Fruit fly (Drosophila melanogaster) whole organism, embryonic: Measurements from ENCODE around the gene CG13022.

Experiments used
- Abd-B ChIP-seq: fragments of 200-800 bp; sonication (Bioruptor generic); optimal IDR thresholded peaks from 2 replicates; lab custom pipeline; 2018; ENCODE audit warnings: missing biosample characterization, mild to moderate bottlenecking, missing genetic modification characterization, moderate library complexity
- Asciz ChIP-seq: fragments of 200-800 bp; sonication (Bioruptor generic); optimal IDR thresholded peaks from 2 replicates; lab custom pipeline; 2017; ENCODE audit warnings: missing biosample characterization, mild to moderate bottlenecking, missing genetic modification characterization, missing genetic modification reagents
- Atf3 ChIP-seq: fragments of 200-800 bp; sonication (Bioruptor generic); optimal IDR thresholded peaks from 3 replicates; lab custom pipeline; 2016; ENCODE audit warnings: missing biosample characterization, missing genetic modification characterization
- Awh ChIP-seq: fragments of 200-800 bp; sonication (Bioruptor generic); IDR thresholded peaks from 2 replicates; pipeline ENCODE4, ENCODE4 v1.3.6; 2022; ENCODE audit warnings: missing biosample characterization, missing genetic modification characterization
- Bdp1 ChIP-seq: fragments of 200-800 bp; sonication (Bioruptor generic); optimal IDR thresholded peaks from 3 replicates; lab custom pipeline; 2016; ENCODE audit warnings: missing biosample characterization, missing genetic modification characterization
- C15 ChIP-seq: fragments of 200-800 bp; sonication (Bioruptor generic); IDR thresholded peaks from 3 replicates; pipeline ENCODE4 v1.3.6; 2022; ENCODE audit warnings: missing biosample characterization, missing genetic modification characterization
- CG10431 ChIP-seq: fragments of 200-800 bp; sonication (Bioruptor generic); optimal IDR thresholded peaks from 3 replicates; lab custom pipeline; 2018; ENCODE audit warnings: missing biosample characterization, mild to moderate bottlenecking, missing genetic modification characterization
- CG10565 ChIP-seq: fragments of 200-800 bp; sonication (Bioruptor generic); optimal IDR thresholded peaks from 3 replicates; lab custom pipeline; 2016; ENCODE audit warnings: missing biosample characterization, mild to moderate bottlenecking, missing genetic modification characterization
- CG13287 ChIP-seq: fragments of 200-800 bp; sonication (Bioruptor generic); IDR thresholded peaks from 2 replicates; pipeline ENCODE4 v1.3.6; 2022; ENCODE audit warnings: missing biosample characterization, missing genetic modification characterization; ENCODE audit not compliant: partially characterized antibody
- CG13424 ChIP-seq: fragments of 200-800 bp; sonication (Bioruptor generic); optimal IDR thresholded peaks from 2 replicates; lab custom pipeline; 2019; ENCODE audit warnings: missing biosample characterization, mild to moderate bottlenecking, missing genetic modification characterization, moderate library complexity
- CG14014 ChIP-seq: fragments of 200-800 bp; sonication (Bioruptor generic); IDR thresholded peaks from 2 replicates; pipeline ENCODE4 v1.3.6; 2022; ENCODE audit warnings: missing biosample characterization, missing genetic modification characterization
- CG1647 ChIP-seq: fragments of 200-800 bp; sonication (Bioruptor generic); optimal IDR thresholded peaks from 3 replicates; lab custom pipeline; 2016; ENCODE audit warnings: missing biosample characterization, missing genetic modification characterization
- CG2199 ChIP-seq: fragments of 200-800 bp; sonication (Bioruptor generic); IDR thresholded peaks from 3 replicates; pipeline ENCODE4 v1.3.6; 2022; ENCODE audit warnings: missing biosample characterization, missing genetic modification characterization
- CG31388 ChIP-seq: fragments of 200-800 bp; sonication (Bioruptor generic); optimal IDR thresholded peaks from 2 replicates; lab custom pipeline; 2016; ENCODE audit warnings: missing biosample characterization, missing genetic modification characterization
- CG32772 ChIP-seq: fragments of 200-800 bp; sonication (Bioruptor generic); IDR thresholded peaks from 2 replicates; pipeline ENCODE4 v1.3.6; 2022; ENCODE audit warnings: missing biosample characterization, missing genetic modification characterization
- CG4617 ChIP-seq: fragments of 200-800 bp; sonication (Bioruptor generic); optimal IDR thresholded peaks from 3 replicates; lab custom pipeline; 2016; ENCODE audit warnings: missing biosample characterization, missing genetic modification characterization, borderline replicate concordance
- CG7556 ChIP-seq: fragments of 200-800 bp; sonication (Bioruptor generic); optimal IDR thresholded peaks from 2 replicates; lab custom pipeline; 2017; ENCODE audit warnings: missing biosample characterization, mild to moderate bottlenecking, missing genetic modification characterization
- CG7839 ChIP-seq: fragments of 200-800 bp; sonication (Bioruptor generic); optimal IDR thresholded peaks from 3 replicates; lab custom pipeline; 2018; ENCODE audit warnings: missing biosample characterization, mild to moderate bottlenecking, missing genetic modification characterization, moderate library complexity
- CG8924 ChIP-seq: fragments of 200-800 bp; optimal IDR thresholded peaks from 3 replicates; lab custom pipeline; 2019; ENCODE audit warnings: missing biosample characterization, mild to moderate bottlenecking, missing genetic modification characterization, moderate library complexity
- CG9727 ChIP-seq: fragments of 200-800 bp; sonication (Bioruptor generic); optimal IDR thresholded peaks from 3 replicates; lab custom pipeline; 2017; ENCODE audit warnings: missing biosample characterization, mild to moderate bottlenecking, missing genetic modification characterization
- CG9817 ChIP-seq: fragments of 200-800 bp; sonication (Bioruptor generic); optimal IDR thresholded peaks from 2 replicates; lab custom pipeline; 2018; ENCODE audit warnings: missing biosample characterization, mild to moderate bottlenecking, missing genetic modification characterization, moderate library complexity
- Dip2 ChIP-seq: fragments of 200-800 bp; sonication (Bioruptor generic); IDR thresholded peaks from 2 replicates; pipeline ENCODE4 v1.3.6; 2022; ENCODE audit warnings: missing biosample characterization, missing genetic modification characterization
- Hmx ChIP-seq: fragments of 200-800 bp; sonication (Bioruptor generic); optimal IDR thresholded peaks from 2 replicates; lab custom pipeline; 2016; ENCODE audit warnings: missing biosample characterization, missing genetic modification characterization
- Myb ChIP-seq: fragments of 200-800 bp; sonication (Bioruptor generic); optimal IDR thresholded peaks from 2 replicates; lab custom pipeline; 2016; ENCODE audit warnings: missing biosample characterization, missing genetic modification characterization
- Poxn ChIP-seq: fragments of 200-800 bp; sonication (Bioruptor generic); IDR thresholded peaks from 2 replicates; pipeline ENCODE4 v1.3.6; 2022; ENCODE audit warnings: missing biosample characterization, missing genetic modification characterization
- Vsx1 ChIP-seq: fragments of 200-800 bp; sonication (Bioruptor generic); optimal IDR thresholded peaks from 2 replicates; lab custom pipeline; 2017; ENCODE audit warnings: missing biosample characterization, mild to moderate bottlenecking, missing genetic modification characterization, missing genetic modification reagents
- cad ChIP-seq: fragments of >200 bp; optimal IDR thresholded peaks from 2 replicates; lab custom pipeline; 2017; ENCODE audit warnings: missing biosample characterization, missing genetic modification characterization
- chm ChIP-seq: fragments of 200-800 bp; sonication (Bioruptor generic); IDR thresholded peaks from 2 replicates; pipeline ENCODE4 v1.3.6; 2022; ENCODE audit warnings: missing biosample characterization, missing genetic modification characterization
- crc ChIP-seq: fragments of 200-800 bp; sonication (Bioruptor generic); optimal IDR thresholded peaks from 2 replicates; lab custom pipeline; 2016; ENCODE audit warnings: missing biosample characterization, missing genetic modification characterization
- croc ChIP-seq: fragments of 200-800 bp; sonication (Bioruptor generic); conservative IDR thresholded peaks from 3 replicates; pipeline ENCODE4 v1.3.6; 2022; ENCODE audit warnings: missing biosample characterization, missing genetic modification characterization
- cwo ChIP-seq: fragments of 200-800 bp; sonication (Bioruptor generic); optimal IDR thresholded peaks from 3 replicates; lab custom pipeline; 2017; ENCODE audit warnings: missing biosample characterization, missing genetic modification characterization, mild to moderate bottlenecking, moderate library complexity, missing genetic modification reagents
- da ChIP-seq: fragments of 200-800 bp; sonication (Bioruptor generic); optimal IDR thresholded peaks from 2 replicates; lab custom pipeline; 2016; ENCODE audit warnings: missing biosample characterization, missing genetic modification characterization
- dysf ChIP-seq: fragments of 200-800 bp; sonication (Bioruptor generic); IDR thresholded peaks from 3 replicates; pipeline ENCODE4 v1.3.6; 2022; ENCODE audit warnings: missing biosample characterization, missing genetic modification characterization
- esg ChIP-seq: fragments of 200-800 bp; sonication (Bioruptor generic); conservative IDR thresholded peaks from 2 replicates; pipeline ENCODE4 v1.3.6; 2022; ENCODE audit warnings: missing biosample characterization, missing genetic modification characterization
- eve ChIP-seq, 2 experiments: fragments of >200 bp; optimal IDR thresholded peaks; 2 replicates each; lab custom pipeline; 2017; ENCODE audit warnings: missing biosample characterization in 2 of 2, missing genetic modification characterization in 2 of 2
- eyg ChIP-seq: fragments of 200-800 bp; sonication (Bioruptor generic); optimal IDR thresholded peaks from 3 replicates; lab custom pipeline; 2016; ENCODE audit warnings: missing biosample characterization, missing genetic modification characterization
- gce ChIP-seq: fragments of 200-800 bp; sonication (Bioruptor generic); IDR thresholded peaks from 3 replicates; pipeline ENCODE4 v1.3.6; 2022; ENCODE audit warnings: missing biosample characterization, missing genetic modification characterization
- gsb ChIP-seq: fragments of 200-800 bp; sonication (Bioruptor generic); IDR thresholded peaks from 2 replicates; pipeline ENCODE4 v1.3.6; 2022; ENCODE audit warnings: missing biosample characterization, missing genetic modification characterization
- her ChIP-seq: fragments of 200-800 bp; sonication (Bioruptor generic); optimal IDR thresholded peaks from 2 replicates; lab custom pipeline; 2016; ENCODE audit warnings: missing biosample characterization, missing genetic modification characterization
- jing ChIP-seq: fragments of 200-800 bp; sonication (Bioruptor generic); optimal IDR thresholded peaks from 2 replicates; lab custom pipeline; 2018; ENCODE audit warnings: missing biosample characterization, mild to moderate bottlenecking, missing genetic modification characterization
- lmd ChIP-seq: fragments of 200-800 bp; sonication (Bioruptor generic); IDR thresholded peaks from 2 replicates; pipeline ENCODE4 v1.3.6; 2022; ENCODE audit warnings: missing biosample characterization, missing genetic modification characterization
- mirr ChIP-seq: fragments of 200-800 bp; sonication (Bioruptor generic); optimal IDR thresholded peaks from 3 replicates; lab custom pipeline; 2018; ENCODE audit warnings: missing biosample characterization, mild to moderate bottlenecking, missing genetic modification characterization
- oc ChIP-seq: fragments of 200-800 bp; sonication (Bioruptor generic); optimal IDR thresholded peaks from 2 replicates; lab custom pipeline; 2018; ENCODE audit warnings: missing biosample characterization, mild to moderate bottlenecking, missing genetic modification characterization, moderate library complexity
- pan ChIP-seq, 4 experiments: fragments of >200 bp in 3 of 4; fragments of 200-800 bp in 1 of 4; sonication (Bioruptor generic) in 1 of 4; optimal IDR thresholded peaks in 3 of 4; IDR thresholded peaks in 1 of 4; 2 replicates each; pipeline versions ENCODE4 v1.3.6 to Lab custom; 2017 to 2022; ENCODE audit warnings: missing biosample characterization in 2 of 4, missing genetic modification characterization in 2 of 4, mixed read lengths in 1 of 4
- pho ChIP-seq: fragments of 200-800 bp; sonication (Bioruptor generic); optimal IDR thresholded peaks from 2 replicates; lab custom pipeline; 2016; ENCODE audit warnings: missing biosample characterization, missing genetic modification characterization
- rib ChIP-seq: fragments of 200-800 bp; sonication (Bioruptor generic); IDR thresholded peaks from 2 replicates; pipeline ENCODE4 v1.3.6; 2022; ENCODE audit warnings: missing biosample characterization, missing genetic modification characterization
- sima ChIP-seq: fragments of 200-800 bp; sonication (Bioruptor generic); optimal IDR thresholded peaks from 2 replicates; lab custom pipeline; 2016; ENCODE audit warnings: missing biosample characterization, missing genetic modification characterization
- sisA ChIP-seq: fragments of 200-800 bp; sonication (Bioruptor generic); IDR thresholded peaks from 2 replicates; pipeline ENCODE4 v1.3.6; 2022; ENCODE audit warnings: missing biosample characterization, missing genetic modification characterization
- slbo ChIP-seq: fragments of 200-800 bp; sonication (Bioruptor generic); IDR thresholded peaks from 2 replicates; pipeline ENCODE4 v1.3.6; 2022; ENCODE audit warnings: missing biosample characterization, missing genetic modification characterization
- slou ChIP-seq: fragments of 200-800 bp; sonication (Bioruptor generic); optimal IDR thresholded peaks from 3 replicates; lab custom pipeline; 2016; ENCODE audit warnings: missing biosample characterization, missing genetic modification characterization

Gene CG13022

DNA sequence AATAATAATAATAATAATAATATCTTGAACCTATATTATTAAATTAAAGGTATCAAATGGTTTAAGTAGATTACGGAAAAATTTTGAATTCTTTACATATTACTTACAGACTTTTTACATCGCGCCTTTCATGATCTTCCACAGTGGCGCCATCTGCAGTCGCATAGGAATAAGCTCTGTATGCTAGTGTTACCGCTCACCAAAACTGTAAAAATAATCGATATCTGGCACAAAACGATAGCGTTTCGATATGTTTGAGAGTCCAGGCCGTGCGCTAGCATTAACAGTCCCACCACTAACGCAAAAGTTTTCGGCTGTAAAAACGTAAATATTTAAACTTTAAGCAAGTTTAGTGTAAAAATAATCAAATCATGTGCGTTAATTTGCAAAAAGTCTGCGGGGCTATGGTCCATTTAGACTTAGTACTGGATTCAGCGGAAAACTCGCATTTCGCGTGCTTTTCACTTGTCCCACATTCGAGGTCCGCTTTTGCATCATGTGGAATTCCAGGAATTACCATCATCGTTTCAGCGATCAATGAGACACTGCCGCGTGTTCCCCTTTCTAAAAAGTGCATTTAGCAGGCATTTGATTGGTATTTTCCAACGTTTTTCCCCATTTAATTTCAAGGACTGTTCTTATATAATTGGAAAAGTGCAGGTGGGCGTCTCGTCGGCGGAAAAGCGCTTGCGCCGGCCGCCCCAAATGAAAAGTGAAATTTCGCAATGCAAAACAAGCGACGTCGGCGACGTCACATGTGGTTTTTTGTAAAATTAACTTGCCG lies 16.7 kb upstream of the CG13022 start (continued):
- no peak for TF ChIP-seq lmd (GFP tag; lab: Robert Waterston, UW)
- TF ChIP-seq cad (GFP tag; lab: Kevin White, UChicago) = no peak
- no peak for TF ChIP-seq sisA (GFP tag; lab: Robert Waterston, UW)
- no peak for TF ChIP-seq CG10565 (GFP tag; lab: Kevin White, UChicago)
- no peak for TF ChIP-seq Hmx (GFP tag; lab: Kevin White, UChicago)
- peak; percentile 96 for TF ChIP-seq CG13287 (GFP tag; lab: Robert Waterston, UW)
- TF ChIP-seq mirr (GFP tag; lab: Kevin White, UChicago) = peak; percentile 28
- no peak; the same call in 1 of the 2 replicates for TF ChIP-seq CG14014 (GFP tag; lab: Robert Waterston, UW)
- no peak for TF ChIP-seq CG9727 (GFP tag; lab: Kevin White, UChicago)
- TF ChIP-seq Poxn (GFP tag; lab: Robert Waterston, UW) = no peak
- peak; percentile 31 for TF ChIP-seq CG13424
- TF ChIP-seq CG7556 (GFP tag; lab: Kevin White, UChicago) = no peak
- TF ChIP-seq gce (GFP tag; lab: Robert Waterston, UW) = no peak
- TF ChIP-seq gsb = no peak
- peak; percentile 14 for TF ChIP-seq oc (tag; lab: Kevin White, UChicago)
- peak; percentile 18 for TF ChIP-seq CG7839 (tag; lab: Kevin White, UChicago)
- no peak for TF ChIP-seq crc (GFP tag; lab: Kevin White, UChicago)
- TF ChIP-seq Dip2 (GFP tag; lab: Robert Waterston, UW) = no peak
- no peak for TF ChIP-seq esg (GFP tag; lab: Robert Waterston, UW)
- no peak for TF ChIP-seq dysf (GFP tag; lab: Robert Waterston, UW)
- peak; percentile 32 for TF ChIP-seq her (GFP tag; lab: Kevin White, UChicago)
- no peak for TF ChIP-seq sima (GFP tag; lab: Kevin White, UChicago)
- TF ChIP-seq Asciz = no peak
- no peak for TF ChIP-seq Awh
- 0 out of 3 replicates have a peak, but pooled peaks have one; percentile 52 for TF ChIP-seq CG2199
- TF ChIP-seq CG31388 = no peak
- no peak for TF ChIP-seq CG32772 (GFP tag; lab: Robert Waterston, UW)
- TF ChIP-seq CG8924 (tag; lab: Kevin White, UChicago) = no peak
- TF ChIP-seq jing (GFP tag; lab: Kevin White, UChicago) = no peak
- peak; percentile 36 for TF ChIP-seq pho (GFP tag; lab: Kevin White, UChicago)
- TF ChIP-seq Myb (GFP tag; lab: Kevin White, UChicago) = peak; percentile 84
- TF ChIP-seq Vsx1 (GFP tag; lab: Kevin White, UChicago) = no peak
- TF ChIP-seq rib (GFP tag; lab: Robert Waterston, UW) = no peak
- no peak for TF ChIP-seq slou
- TF ChIP-seq da = no peak
- no peak for TF ChIP-seq CG1647
- no peak for TF ChIP-seq CG10431
- peak; percentile 9 for TF ChIP-seq CG4617 (GFP tag; lab: Kevin White, UChicago)
- no peak for TF ChIP-seq eyg
- TF ChIP-seq slbo = peak; percentile 45; the same call in 1 of the 2 replicates
- no peak for TF ChIP-seq cwo (GFP tag; lab: Kevin White, UChicago)
- TF ChIP-seq chm (GFP tag; lab: Robert Waterston, UW) = 0 out of 2 replicates have a peak, but pooled peaks have one; percentile 45
- TF ChIP-seq Atf3 (GFP tag; lab: Kevin White, UChicago) = no peak
- TF ChIP-seq croc (GFP tag; lab: Robert Waterston, UW) = no peak
- no peak for TF ChIP-seq pan (optimal IDR thresholded peaks at IDR 0.05; lab: Kevin White, UChicago)
- no peak for TF ChIP-seq pan (GFP tag; optimal IDR thresholded peaks at IDR 0.05 in 1 of 2, IDR thresholded peaks at IDR 0.05 in 1 of 2)
- TF ChIP-seq Bdp1 (GFP tag; lab: Kevin White, UChicago) = no peak
- no peak for TF ChIP-seq Abd-B
- TF ChIP-seq eve (GFP tag; optimal IDR thresholded peaks at IDR 0.05; lab: Kevin White, UChicago) = peak in 1 of 2 experiments; percentile 53
- no peak for TF ChIP-seq C15
- TF ChIP-seq CG9817 (tag; lab: Kevin White, UChicago) = no peak
